Worm (Caenorhabditis elegans) whole organism, L1 larva: Measurements from ENCODE around the gene Y82E9BL.6.

ENCODE experiments used
- aly-2 ChIP-seq: fragments of 150-350 bp; optimal IDR thresholded peaks from 2 replicates; lab custom pipeline; 2014; ENCODE audit warnings: missing biosample characterization, missing genetic modification characterization
- ama-1 ChIP-seq: fragments of 150-350 bp; optimal IDR thresholded peaks from 2 replicates; lab custom pipeline; 2014
- ceh-88 ChIP-seq: fragments of 200-800 bp; sonication (Bioruptor generic); IDR thresholded peaks from 2 replicates; pipeline ENCODE4 v1.3.6; 2022; ENCODE audit warnings: missing genetic modification characterization, missing compliant biosample characterization
- dpl-1 ChIP-seq, 3 experiments: fragments of 150-350 bp in 2 of 3; sonication (generic microtip) in 1 of 3; optimal IDR thresholded peaks; 2 replicates each; lab custom pipeline; 2014 to 2017; ENCODE audit warnings: missing biosample characterization in 3 of 3, missing genetic modification characterization in 3 of 3, missing genetic modification reagents in 3 of 3
- efl-1 ChIP-seq, 4 experiments: fragments of 150-350 bp; optimal IDR thresholded peaks in 3 of 4; peaks in 1 of 4; 1 replicate in 1 of 4; 2 replicates in 3 of 4; lab custom pipeline; 2014; ENCODE audit warnings: missing biosample characterization in 2 of 4, missing genetic modification characterization in 2 of 4, missing genetic modification reagents in 2 of 4
- elt-3 ChIP-seq, 6 experiments: fragments of 150-350 bp in 1 of 6; sonication (generic microtip); optimal IDR thresholded peaks; 2 replicates each; lab custom pipeline; 2017 to 2018; ENCODE audit warnings: missing biosample characterization in 6 of 6, missing genetic modification characterization in 6 of 6, inconsistent platforms in 1 of 6
- lin-39 ChIP-seq: fragments of 150-350 bp; optimal IDR thresholded peaks from 2 replicates; lab custom pipeline; 2014; ENCODE audit warnings: missing biosample characterization, missing genetic modification reagents, missing genetic modification characterization
- nhr-11 ChIP-seq: fragments of 150-350 bp; optimal IDR thresholded peaks from 2 replicates; lab custom pipeline; 2014; ENCODE audit warnings: missing biosample characterization, missing genetic modification characterization
- nhr-77 ChIP-seq: fragments of 150-350 bp; optimal IDR thresholded peaks from 2 replicates; lab custom pipeline; 2014; ENCODE audit warnings: missing biosample characterization, missing genetic modification characterization
- pag-3 ChIP-seq: sonication (generic microtip); optimal IDR thresholded peaks from 2 replicates; lab custom pipeline; 2017; ENCODE audit warnings: missing genetic modification characterization, mild to moderate bottlenecking, missing compliant biosample characterization, antibody characterized with exemption, borderline replicate concordance; ENCODE audit not compliant: insufficient read depth
- snu-23 ChIP-seq: sonication (generic microtip); optimal IDR thresholded peaks from 2 replicates; lab custom pipeline; 2016; ENCODE audit warnings: missing genetic modification characterization, missing compliant biosample characterization
- unc-130 ChIP-seq: fragments of 150-350 bp; optimal IDR thresholded peaks from 2 replicates; lab custom pipeline; 2017; ENCODE audit warnings: missing biosample characterization, missing genetic modification characterization, inconsistent platforms
- unc-62 ChIP-seq: fragments of 150-350 bp; optimal IDR thresholded peaks from 2 replicates; lab custom pipeline; 2014; ENCODE audit warnings: missing biosample characterization, missing genetic modification reagents, missing genetic modification characterization

ce11 chrIII:1350745-1351144 lies 5.2 kb upstream of the Y82E9BL.6 start, which contains the start of gene Y82E9BL.3:
- no peak for TF ChIP-seq dpl-1 (GFP tag; optimal IDR thresholded peaks at IDR 0.05; lab: Kevin White, UChicago)
- TF ChIP-seq ama-1 (lab: Kevin White, UChicago): no peak
- TF ChIP-seq pag-3 (tag; lab: Kevin White, UChicago): no peak
- no peak for TF ChIP-seq nhr-77 (tag; lab: Kevin White, UChicago)
- no peak for TF ChIP-seq lin-39 (tag; lab: Kevin White, UChicago)
- no peak for TF ChIP-seq snu-23
- no peak for TF ChIP-seq elt-3 (tag; optimal IDR thresholded peaks at IDR 0.05; lab: Kevin White, UChicago)
- no peak for TF ChIP-seq aly-2 (tag; lab: Kevin White, UChicago)
- no peak for TF ChIP-seq unc-130
- TF ChIP-seq unc-62 (GFP tag; lab: Kevin White, UChicago): no peak
- TF ChIP-seq nhr-11 (tag; lab: Kevin White, UChicago): no peak
- TF ChIP-seq ceh-88 (GFP tag; lab: Robert Waterston, UW): no peak
- no peak for TF ChIP-seq efl-1 (optimal IDR thresholded peaks at IDR 0.05; lab: Kevin White, UChicago)
- peak in 1 of 2 experiments; percentile 62 for TF ChIP-seq efl-1 (GFP tag; optimal IDR thresholded peaks at IDR 0.05 in 1 of 2; lab: Kevin White, UChicago)
